Fruit fly (Drosophila melanogaster) whole organism, embryonic: ENCODE data around the gene eIF4E5.

Experiments
- Blimp-1 ChIP-seq: fragments of 200-800 bp; sonication (Bioruptor generic); optimal IDR thresholded peaks from 3 replicates; lab custom pipeline; 2018; ENCODE audit warnings: missing biosample characterization, missing genetic modification characterization, mild to moderate bottlenecking, moderate library complexity, missing genetic modification reagents
- BtbVII ChIP-seq: fragments of 200-800 bp; sonication (Bioruptor generic); optimal IDR thresholded peaks from 3 replicates; lab custom pipeline; 2017; ENCODE audit warnings: missing biosample characterization, mild to moderate bottlenecking, missing genetic modification characterization
- CG10366 ChIP-seq: fragments of 200-800 bp; sonication (Bioruptor generic); IDR thresholded peaks from 2 replicates; pipeline ENCODE4 v1.3.6; 2022; ENCODE audit warnings: missing biosample characterization, missing genetic modification characterization
- CG10654 ChIP-seq: fragments of 200-800 bp; sonication (Bioruptor generic); optimal IDR thresholded peaks from 2 replicates; lab custom pipeline; 2016; ENCODE audit warnings: missing biosample characterization, missing genetic modification characterization
- CG10959 ChIP-seq: fragments of 200-800 bp; sonication (Bioruptor generic); IDR thresholded peaks from 2 replicates; pipeline ENCODE4 v1.3.6; 2022; ENCODE audit warnings: missing biosample characterization, missing genetic modification characterization
- CG11456 ChIP-seq: fragments of 200-800 bp; sonication (Bioruptor generic); IDR thresholded peaks from 3 replicates; pipeline ENCODE4 v1.3.6; 2022; ENCODE audit warnings: missing biosample characterization, missing genetic modification characterization
- CG12071 ChIP-seq: fragments of 200-800 bp; sonication (Bioruptor generic); optimal IDR thresholded peaks from 3 replicates; lab custom pipeline; 2018; ENCODE audit warnings: missing biosample characterization, mild to moderate bottlenecking, missing genetic modification characterization
- CG12104 ChIP-seq: fragments of 200-800 bp; sonication (Bioruptor generic); optimal IDR thresholded peaks from 3 replicates; lab custom pipeline; 2016; ENCODE audit warnings: missing biosample characterization, missing genetic modification characterization
- CG12769 ChIP-seq: fragments of 200-800 bp; sonication (Bioruptor generic); optimal IDR thresholded peaks from 2 replicates; lab custom pipeline; 2019; ENCODE audit warnings: missing biosample characterization, mild to moderate bottlenecking, missing genetic modification characterization, moderate library complexity
- CG13624 ChIP-seq: fragments of 200-800 bp; sonication (Bioruptor generic); optimal IDR thresholded peaks from 2 replicates; lab custom pipeline; 2016; ENCODE audit warnings: missing biosample characterization, missing genetic modification characterization
- CG14050 ChIP-seq: fragments of 200-800 bp; sonication (Bioruptor generic); IDR thresholded peaks from 3 replicates; pipeline ENCODE4 v1.3.6; 2022; ENCODE audit warnings: missing biosample characterization, missing genetic modification characterization
- CG15696 ChIP-seq: fragments of 200-800 bp; sonication (Bioruptor generic); optimal IDR thresholded peaks from 2 replicates; lab custom pipeline; 2019; ENCODE audit warnings: missing biosample characterization, mild to moderate bottlenecking, missing genetic modification characterization, moderate library complexity
- CG1603 ChIP-seq: fragments of 200-800 bp; sonication (Bioruptor generic); optimal IDR thresholded peaks from 2 replicates; lab custom pipeline; 2019; ENCODE audit warnings: missing biosample characterization, mild to moderate bottlenecking, missing genetic modification characterization, moderate library complexity
- CG16815 ChIP-seq: fragments of 200-800 bp; sonication (Bioruptor generic); optimal IDR thresholded peaks from 3 replicates; lab custom pipeline; 2017; ENCODE audit warnings: missing biosample characterization, mild to moderate bottlenecking, missing genetic modification characterization
- CG1792 ChIP-seq: fragments of 200-800 bp; sonication (Bioruptor generic); optimal IDR thresholded peaks from 2 replicates; lab custom pipeline; 2016; ENCODE audit warnings: missing biosample characterization, missing genetic modification characterization
- CG18599 ChIP-seq: fragments of 200-800 bp; sonication (Bioruptor generic); optimal IDR thresholded peaks from 3 replicates; lab custom pipeline; 2017; ENCODE audit warnings: missing biosample characterization, missing genetic modification characterization, mild to moderate bottlenecking, moderate library complexity, missing genetic modification reagents
- CG3163 ChIP-seq: fragments of 200-800 bp; sonication (Bioruptor generic); optimal IDR thresholded peaks from 3 replicates; lab custom pipeline; 2016; ENCODE audit warnings: missing biosample characterization, missing genetic modification characterization
- CG33557 ChIP-seq: fragments of 200-800 bp; sonication (Bioruptor generic); optimal IDR thresholded peaks from 2 replicates; lab custom pipeline; 2019; ENCODE audit warnings: missing biosample characterization, mild to moderate bottlenecking, missing genetic modification characterization, moderate library complexity
- CG34376 ChIP-seq: fragments of 200-800 bp; sonication (Bioruptor generic); optimal IDR thresholded peaks from 2 replicates; lab custom pipeline; 2018; ENCODE audit warnings: missing biosample characterization, mild to moderate bottlenecking, missing genetic modification characterization
- CG4730 ChIP-seq: fragments of 200-800 bp; sonication (Bioruptor generic); IDR thresholded peaks from 2 replicates; pipeline ENCODE4 v1.3.6; 2022; ENCODE audit warnings: missing biosample characterization, missing genetic modification characterization
- CG6854 ChIP-seq: fragments of 200-800 bp; sonication (Bioruptor generic); optimal IDR thresholded peaks from 3 replicates; lab custom pipeline; 2017; ENCODE audit warnings: missing biosample characterization, mild to moderate bottlenecking, missing genetic modification characterization
- CG7372 ChIP-seq: fragments of 200-800 bp; sonication (Bioruptor generic); IDR thresholded peaks from 2 replicates; pipeline ENCODE4 v1.3.6; 2022; ENCODE audit warnings: missing biosample characterization, missing genetic modification characterization
- CG7786 ChIP-seq: fragments of 200-800 bp; sonication (Bioruptor generic); optimal IDR thresholded peaks from 2 replicates; lab custom pipeline; 2016; ENCODE audit warnings: missing biosample characterization, missing genetic modification characterization
- CG8089 ChIP-seq: fragments of 200-800 bp; sonication (Bioruptor generic); optimal IDR thresholded peaks from 3 replicates; lab custom pipeline; 2016; ENCODE audit warnings: missing biosample characterization, missing genetic modification characterization
- D ChIP-seq, 2 experiments: fragments of 200-800 bp in 1 of 2; fragments of >200 bp in 1 of 2; sonication (Bioruptor generic) in 1 of 2; optimal IDR thresholded peaks; 2 replicates in 1 of 2; 3 replicates in 1 of 2; lab custom pipeline; 2017; ENCODE audit warnings: mild to moderate bottlenecking in 1 of 2, missing biosample characterization in 1 of 2, missing genetic modification characterization in 1 of 2, missing genetic modification reagents in 1 of 2
- Dek ChIP-seq: fragments of 200-800 bp; sonication (Bioruptor generic); optimal IDR thresholded peaks from 3 replicates; lab custom pipeline; 2019; ENCODE audit warnings: missing biosample characterization, mild to moderate bottlenecking, missing genetic modification characterization, moderate library complexity
- Dfd ChIP-seq, 2 experiments: fragments of >200 bp; optimal IDR thresholded peaks; 2 replicates each; lab custom pipeline; 2017; ENCODE audit warnings: missing biosample characterization in 2 of 2, missing genetic modification characterization in 2 of 2
- Max ChIP-seq: fragments of 200-800 bp; sonication (Bioruptor generic); optimal IDR thresholded peaks from 2 replicates; lab custom pipeline; 2016; ENCODE audit warnings: missing biosample characterization, mild to moderate bottlenecking, missing genetic modification characterization
- Mrtf ChIP-seq: fragments of 200-800 bp; sonication (Bioruptor generic); IDR thresholded peaks from 3 replicates; pipeline ENCODE4 v1.3.6; 2022; ENCODE audit warnings: missing biosample characterization, missing genetic modification characterization
- Taf1 ChIP-seq: fragments of 200-800 bp; sonication (Bioruptor generic); IDR thresholded peaks from 2 replicates; pipeline ENCODE4 v1.3.6; 2022; ENCODE audit warnings: missing biosample characterization, missing genetic modification characterization
- al ChIP-seq: fragments of 200-800 bp; sonication (Bioruptor generic); IDR thresholded peaks from 2 replicates; pipeline ENCODE4 v1.3.6; 2022; ENCODE audit warnings: missing biosample characterization, missing genetic modification characterization
- aop ChIP-seq: fragments of 200-800 bp; sonication (Bioruptor generic); IDR thresholded peaks from 2 replicates; pipeline ENCODE4 v1.3.6; 2022; ENCODE audit warnings: missing biosample characterization, missing genetic modification characterization
- cad ChIP-seq: fragments of >200 bp; optimal IDR thresholded peaks from 2 replicates; lab custom pipeline; 2017; ENCODE audit warnings: missing biosample characterization, missing genetic modification characterization
- caup ChIP-seq: fragments of 200-800 bp; sonication (Bioruptor generic); optimal IDR thresholded peaks from 3 replicates; lab custom pipeline; 2017; ENCODE audit warnings: missing biosample characterization, mild to moderate bottlenecking, missing genetic modification characterization, moderate library complexity; ENCODE audit not compliant: severe bottlenecking
- crc ChIP-seq: fragments of 200-800 bp; sonication (Bioruptor generic); optimal IDR thresholded peaks from 2 replicates; lab custom pipeline; 2016; ENCODE audit warnings: missing biosample characterization, missing genetic modification characterization
- dmrt11E ChIP-seq: fragments of 200-800 bp; sonication (Bioruptor generic); optimal IDR thresholded peaks from 3 replicates; lab custom pipeline; 2018; ENCODE audit warnings: missing biosample characterization, mild to moderate bottlenecking, missing genetic modification characterization, moderate library complexity
- gfzf ChIP-seq: fragments of 200-800 bp; sonication (Bioruptor generic); optimal IDR thresholded peaks from 2 replicates; lab custom pipeline; 2016; ENCODE audit warnings: missing biosample characterization, mild to moderate bottlenecking, missing genetic modification characterization, moderate library complexity
- ind ChIP-seq: fragments of 200-800 bp; sonication (Bioruptor generic); optimal IDR thresholded peaks from 3 replicates; lab custom pipeline; 2016; ENCODE audit warnings: missing biosample characterization, missing genetic modification characterization
- jing ChIP-seq: fragments of 200-800 bp; sonication (Bioruptor generic); optimal IDR thresholded peaks from 2 replicates; lab custom pipeline; 2018; ENCODE audit warnings: missing biosample characterization, mild to moderate bottlenecking, missing genetic modification characterization
- knrl ChIP-seq: fragments of 200-800 bp; sonication (Bioruptor generic); IDR thresholded peaks from 3 replicates; pipeline ENCODE4 v1.3.6; 2022; ENCODE audit warnings: missing biosample characterization, missing genetic modification characterization; ENCODE audit not compliant: partially characterized antibody
- lola ChIP-seq, 3 experiments: fragments of >200 bp in 2 of 3; fragments of 200-800 bp in 1 of 3; sonication (Bioruptor generic) in 1 of 3; optimal IDR thresholded peaks; 2 replicates each; lab custom pipeline; 2017 to 2019; ENCODE audit warnings: missing biosample characterization in 3 of 3, missing genetic modification characterization in 3 of 3, mild to moderate bottlenecking in 1 of 3, moderate library complexity in 1 of 3
- p53 ChIP-seq: fragments of 200-800 bp; sonication (Bioruptor generic); optimal IDR thresholded peaks from 2 replicates; lab custom pipeline; 2016; ENCODE audit warnings: missing biosample characterization, missing genetic modification characterization
- pnt ChIP-seq: fragments of 200-800 bp; sonication (Bioruptor generic); optimal IDR thresholded peaks from 3 replicates; lab custom pipeline; 2016; ENCODE audit warnings: missing biosample characterization, missing genetic modification characterization
- stc ChIP-seq: fragments of 200-800 bp; sonication (Bioruptor generic); IDR thresholded peaks from 2 replicates; pipeline ENCODE4 v1.3.6; 2022; ENCODE audit warnings: missing biosample characterization, missing genetic modification characterization
- trh ChIP-seq: fragments of 200-800 bp; sonication (Bioruptor generic); optimal IDR thresholded peaks from 2 replicates; lab custom pipeline; 2016; ENCODE audit warnings: missing biosample characterization, missing genetic modification characterization
- unc-4 ChIP-seq: fragments of 200-800 bp; sonication (Bioruptor generic); IDR thresholded peaks from 2 replicates; pipeline ENCODE4 v1.3.6; 2022; ENCODE audit warnings: missing biosample characterization, missing genetic modification characterization; ENCODE audit not compliant: partially characterized antibody
- unpg ChIP-seq: fragments of 200-800 bp; sonication (Bioruptor generic); optimal IDR thresholded peaks from 3 replicates; lab custom pipeline; 2018; ENCODE audit warnings: missing biosample characterization, mild to moderate bottlenecking, missing genetic modification characterization, moderate library complexity
- zf30C ChIP-seq: fragments of 200-800 bp; sonication (Bioruptor generic); optimal IDR thresholded peaks from 3 replicates; lab custom pipeline; 2018; ENCODE audit warnings: missing biosample characterization, mild to moderate bottlenecking, missing genetic modification characterization
- zfh1 ChIP-seq: fragments of 200-800 bp; sonication (Bioruptor generic); IDR thresholded peaks from 3 replicates; pipeline ENCODE4 v1.3.6; 2022; ENCODE audit warnings: missing biosample characterization, missing genetic modification characterization

Gene eIF4E5

DNA sequence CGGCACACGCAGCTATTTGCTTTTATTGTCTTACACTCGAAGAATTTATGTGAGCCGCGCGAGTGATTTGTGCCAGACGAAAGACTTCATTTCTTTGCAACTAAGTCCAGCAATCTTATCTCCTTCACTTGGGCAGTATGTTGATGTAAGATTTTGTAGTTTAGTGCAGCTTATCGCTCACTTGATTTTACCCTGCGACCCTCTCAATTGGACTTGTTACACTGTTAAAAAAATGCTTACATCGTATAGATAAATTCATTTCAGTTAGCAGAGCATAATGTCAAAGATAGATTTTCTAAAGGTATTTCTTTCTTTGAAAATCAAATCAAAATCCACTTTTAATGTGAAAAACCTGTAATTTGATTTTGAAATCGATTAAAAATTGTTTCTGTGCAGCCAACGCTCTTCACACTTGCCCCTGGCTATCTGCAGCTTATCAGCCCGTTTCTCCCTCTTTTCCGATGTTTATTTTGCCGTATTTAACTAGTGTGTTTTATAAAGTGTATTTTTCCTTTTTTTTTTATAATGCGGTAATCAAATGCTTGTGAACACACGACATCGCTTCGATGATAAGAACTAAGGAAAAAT is 43.8 kb upstream of the eIF4E5 start (continued):
- TF ChIP-seq cad (GFP tag; lab: Kevin White, UChicago) (no peak), BtbVII (GFP tag; lab: Kevin White, UChicago) (peak; percentile 88), CG4730 (peak; percentile 81), unpg (GFP tag; lab: Kevin White, UChicago) (peak; percentile 89), pnt (GFP tag; lab: Kevin White, UChicago) (peak; percentile 88), CG8089 (GFP tag; lab: Kevin White, UChicago) (peak; percentile 68), p53 (GFP tag; lab: Kevin White, UChicago) (peak; percentile 70), dmrt11E (peak; percentile 63), CG33557 (GFP tag; lab: Kevin White, UChicago) (peak; percentile 57), CG10654 (peak; percentile 84), CG12071 (GFP tag; lab: Kevin White, UChicago) (peak; percentile 85), Dek (peak; percentile 84), CG7786 (GFP tag; lab: Kevin White, UChicago) (peak; percentile 89), ind (GFP tag; lab: Kevin White, UChicago) (peak; percentile 89), al (GFP tag; lab: Robert Waterston, UW) (peak; percentile 77), stc (peak; percentile 82), Mrtf (peak; percentile 86), aop (no peak), CG18599 (peak; percentile 96), zfh1 (peak; percentile 84), CG1603 (tag; lab: Kevin White, UChicago) (peak; percentile 84), lola (GFP tag; optimal IDR thresholded peaks at IDR 0.05; lab: Kevin White, UChicago) (peak in 1 of 3 experiments; percentile 70), gfzf (GFP tag; lab: Kevin White, UChicago) (peak; percentile 7), CG11456 (GFP tag; lab: Robert Waterston, UW) (no peak; the same call in 1 of the 3 replicates), crc (peak; percentile 91), CG14050 (GFP tag; lab: Robert Waterston, UW) (peak; percentile 77), zf30C (GFP tag; lab: Kevin White, UChicago) (peak; percentile 84), D (optimal IDR thresholded peaks at IDR 0.05; lab: Kevin White, UChicago) (no peak), D (GFP tag; optimal IDR thresholded peaks at IDR 0.05; lab: Kevin White, UChicago) (peak; percentile 86), CG12769 (tag; lab: Kevin White, UChicago) (peak; percentile 91), Blimp-1 (GFP tag; lab: Kevin White, UChicago) (peak; percentile 88), CG12104 (GFP tag; lab: Kevin White, UChicago) (peak; percentile 83), jing (GFP tag; lab: Kevin White, UChicago) (peak; percentile 66), knrl (GFP tag; lab: Robert Waterston, UW) (no peak), CG16815 (GFP tag; lab: Kevin White, UChicago) (peak; percentile 54), CG34376 (peak; percentile 97), CG13624 (GFP tag; lab: Kevin White, UChicago) (peak; percentile 88), Max (peak; percentile 83), Dfd (GFP tag; optimal IDR thresholded peaks at IDR 0.05; lab: Kevin White, UChicago) (no peak), caup (GFP tag; lab: Kevin White, UChicago) (peak; percentile 90), CG6854 (peak; percentile 83), Taf1 (peak; percentile 77), CG15696 (tag; lab: Kevin White, UChicago) (peak; percentile 55), CG7372 (GFP tag; lab: Robert Waterston, UW) (peak; percentile 63), unc-4 (GFP tag; lab: Robert Waterston, UW) (no peak), CG10959 (GFP tag; lab: Robert Waterston, UW) (peak; percentile 39; the same call in 1 of the 2 replicates), trh (GFP tag; lab: Kevin White, UChicago) (peak; percentile 73), CG10366 (GFP tag; lab: Robert Waterston, UW) (peak; percentile 85), CG1792 (GFP tag; lab: Kevin White, UChicago) (peak; percentile 85), CG3163 (GFP tag; lab: Kevin White, UChicago) (peak; percentile 76)
